Worm (Caenorhabditis elegans) whole organism, L1 larva: ENCODE data around the gene srh-2.

Experiments used
- C04F5.9 ChIP-seq: sonication (generic microtip); optimal IDR thresholded peaks from 2 replicates; lab custom pipeline; 2016; ENCODE audit warnings: missing genetic modification characterization, missing compliant biosample characterization
- C16A3.4 ChIP-seq: fragments of 150-350 bp; optimal IDR thresholded peaks from 2 replicates; lab custom pipeline; 2014; ENCODE audit warnings: missing biosample characterization, missing genetic modification characterization
- F16B12.6 ChIP-seq: fragments of 150-350 bp; optimal IDR thresholded peaks from 2 replicates; lab custom pipeline; 2014; ENCODE audit warnings: missing biosample characterization, missing genetic modification characterization
- alr-1 ChIP-seq: fragments of 200-800 bp; sonication (Bioruptor generic); optimal IDR thresholded peaks from 2 replicates; lab custom pipeline; 2018; ENCODE audit warnings: borderline replicate concordance, mild to moderate bottlenecking, missing genetic modification characterization, missing compliant biosample characterization
- ama-1 ChIP-seq: fragments of 150-350 bp; optimal IDR thresholded peaks from 2 replicates; lab custom pipeline; 2014
- blmp-1 ChIP-seq: fragments of 150-350 bp; optimal IDR thresholded peaks from 2 replicates; lab custom pipeline; 2014; ENCODE audit warnings: missing biosample characterization, missing genetic modification characterization
- ceh-82 ChIP-seq, 3 experiments: fragments of 150-350 bp in 1 of 3; sonication (generic microtip) in 2 of 3; optimal IDR thresholded peaks; 2 replicates each; lab custom pipeline; 2014 to 2017; ENCODE audit warnings: missing biosample characterization in 3 of 3, missing genetic modification characterization in 3 of 3
- ceh-88 ChIP-seq: fragments of 200-800 bp; sonication (Bioruptor generic); IDR thresholded peaks from 2 replicates; pipeline ENCODE4 v1.3.6; 2022; ENCODE audit warnings: missing genetic modification characterization, missing compliant biosample characterization
- dpl-1 ChIP-seq, 3 experiments: fragments of 150-350 bp in 2 of 3; sonication (generic microtip) in 1 of 3; optimal IDR thresholded peaks; 2 replicates each; lab custom pipeline; 2014 to 2017; ENCODE audit warnings: missing biosample characterization in 3 of 3, missing genetic modification characterization in 3 of 3, missing genetic modification reagents in 3 of 3
- efl-1 ChIP-seq, 4 experiments: fragments of 150-350 bp; optimal IDR thresholded peaks in 3 of 4; peaks in 1 of 4; 1 replicate in 1 of 4; 2 replicates in 3 of 4; lab custom pipeline; 2014; ENCODE audit warnings: missing biosample characterization in 2 of 4, missing genetic modification characterization in 2 of 4, missing genetic modification reagents in 2 of 4
- efl-3 ChIP-seq: fragments of 200-800 bp; sonication (Bioruptor generic); optimal IDR thresholded peaks from 2 replicates; lab custom pipeline; 2018; ENCODE audit warnings: mild to moderate bottlenecking, missing genetic modification characterization, missing compliant biosample characterization
- elt-2 ChIP-seq: sonication (generic microtip); optimal IDR thresholded peaks from 2 replicates; lab custom pipeline; 2016; ENCODE audit warnings: missing genetic modification characterization, mild to moderate bottlenecking, inconsistent platforms, missing compliant biosample characterization, missing genetic modification reagents
- elt-3 ChIP-seq, 6 experiments: fragments of 150-350 bp in 1 of 6; sonication (generic microtip); optimal IDR thresholded peaks; 2 replicates each; lab custom pipeline; 2017 to 2018; ENCODE audit warnings: missing biosample characterization in 6 of 6, missing genetic modification characterization in 6 of 6, inconsistent platforms in 1 of 6
- fkh-10 ChIP-seq: sonication (generic microtip); optimal IDR thresholded peaks from 2 replicates; lab custom pipeline; 2017; ENCODE audit warnings: missing biosample characterization, missing genetic modification reagents, missing genetic modification characterization
- grh-1 ChIP-seq: fragments of 200-800 bp; sonication (Bioruptor generic); IDR thresholded peaks from 2 replicates; pipeline ENCODE4 v1.3.6; 2022; ENCODE audit warnings: missing genetic modification reagents, missing genetic modification characterization, missing compliant biosample characterization
- hlh-4 ChIP-seq: sonication (generic microtip); optimal IDR thresholded peaks from 2 replicates; lab custom pipeline; 2016; ENCODE audit warnings: mild to moderate bottlenecking, missing genetic modification characterization, missing compliant biosample characterization
- irx-1 ChIP-seq: sonication (generic microtip); optimal IDR thresholded peaks from 2 replicates; lab custom pipeline; 2016; ENCODE audit warnings: missing genetic modification characterization, missing compliant biosample characterization
- lin-14 ChIP-seq: fragments of 200-800 bp; sonication (Bioruptor generic); optimal IDR thresholded peaks from 2 replicates; lab custom pipeline; 2018; ENCODE audit warnings: mild to moderate bottlenecking, missing genetic modification characterization, moderate library complexity, missing compliant biosample characterization
- lin-15B ChIP-seq: fragments of 150-350 bp; sonication (generic microtip); optimal IDR thresholded peaks from 3 replicates; lab custom pipeline; 2014; ENCODE audit warnings: missing biosample characterization, missing genetic modification characterization
- lin-35 ChIP-seq, 2 experiments: fragments of 150-350 bp; optimal IDR thresholded peaks; 2 replicates each; lab custom pipeline; 2014; ENCODE audit warnings: missing biosample characterization in 2 of 2, missing genetic modification characterization in 2 of 2, missing genetic modification reagents in 2 of 2
- lir-3 ChIP-seq: sonication (generic microtip); optimal IDR thresholded peaks from 2 replicates; lab custom pipeline; 2016; ENCODE audit warnings: mild to moderate bottlenecking, missing genetic modification characterization, moderate library complexity, missing compliant biosample characterization; ENCODE audit not compliant: poor library complexity
- lsy-2 ChIP-seq, 2 experiments: fragments of 150-350 bp; optimal IDR thresholded peaks; 2 replicates each; lab custom pipeline; 2014; ENCODE audit warnings: missing biosample characterization in 2 of 2, missing genetic modification characterization in 2 of 2
- mab-9 ChIP-seq: fragments of 200-800 bp; sonication (Bioruptor generic); IDR thresholded peaks from 2 replicates; pipeline ENCODE4 v1.3.6; 2022; ENCODE audit warnings: missing genetic modification reagents, missing genetic modification characterization, missing compliant biosample characterization
- mdl-1 ChIP-seq, 2 experiments: fragments of 150-350 bp; optimal IDR thresholded peaks; 2 replicates each; lab custom pipeline; 2014 to 2017; ENCODE audit warnings: missing biosample characterization in 2 of 2, missing genetic modification characterization in 2 of 2, inconsistent platforms in 1 of 2
- mef-2 ChIP-seq: fragments of 150-350 bp; optimal IDR thresholded peaks from 2 replicates; lab custom pipeline; 2014; ENCODE audit warnings: missing biosample characterization, missing genetic modification characterization
- mep-1 ChIP-seq: fragments of 150-350 bp; optimal IDR thresholded peaks from 2 replicates; lab custom pipeline; 2014; ENCODE audit warnings: missing biosample characterization, missing genetic modification characterization
- nhr-11 ChIP-seq: fragments of 150-350 bp; optimal IDR thresholded peaks from 2 replicates; lab custom pipeline; 2014; ENCODE audit warnings: missing biosample characterization, missing genetic modification characterization
- nhr-12 ChIP-seq: sonication (generic microtip); optimal IDR thresholded peaks from 2 replicates; lab custom pipeline; 2017; ENCODE audit warnings: missing biosample characterization, missing genetic modification characterization
- nhr-19 ChIP-seq: fragments of 200-800 bp; sonication (Bioruptor generic); conservative IDR thresholded peaks from 2 replicates; pipeline ENCODE4 v1.3.6; 2022; ENCODE audit warnings: missing genetic modification characterization, missing compliant biosample characterization
- nhr-20 ChIP-seq: sonication (generic microtip); optimal IDR thresholded peaks from 2 replicates; lab custom pipeline; 2016; ENCODE audit warnings: mild to moderate bottlenecking, missing genetic modification characterization, missing compliant biosample characterization
- nhr-28 ChIP-seq: fragments of 150-350 bp; optimal IDR thresholded peaks from 2 replicates; lab custom pipeline; 2014; ENCODE audit warnings: missing biosample characterization, missing genetic modification characterization
- nhr-47 ChIP-seq: sonication (generic microtip); optimal IDR thresholded peaks from 2 replicates; lab custom pipeline; 2016; ENCODE audit warnings: mild to moderate bottlenecking, missing genetic modification characterization, moderate library complexity, missing compliant biosample characterization
- nhr-71 ChIP-seq: sonication (generic microtip); optimal IDR thresholded peaks from 2 replicates; lab custom pipeline; 2016; ENCODE audit warnings: mild to moderate bottlenecking, missing genetic modification characterization, moderate library complexity, missing compliant biosample characterization
- nhr-77 ChIP-seq: fragments of 150-350 bp; optimal IDR thresholded peaks from 2 replicates; lab custom pipeline; 2014; ENCODE audit warnings: missing biosample characterization, missing genetic modification characterization
- nhr-85 ChIP-seq: sonication (generic microtip); peaks from one replicate; lab custom pipeline; 2016; ENCODE audit warnings: missing genetic modification characterization, inconsistent platforms, missing compliant biosample characterization
- nhr-90 ChIP-seq: sonication (generic microtip); optimal IDR thresholded peaks from 2 replicates; lab custom pipeline; 2016; ENCODE audit warnings: mild to moderate bottlenecking, missing genetic modification characterization, missing compliant biosample characterization; ENCODE audit not compliant: poor library complexity
- pag-3 ChIP-seq: sonication (generic microtip); optimal IDR thresholded peaks from 2 replicates; lab custom pipeline; 2017; ENCODE audit warnings: missing genetic modification characterization, mild to moderate bottlenecking, missing compliant biosample characterization, antibody characterized with exemption, borderline replicate concordance; ENCODE audit not compliant: insufficient read depth
- rnt-1 ChIP-seq: sonication (generic microtip); optimal IDR thresholded peaks from 2 replicates; lab custom pipeline; 2016; ENCODE audit warnings: mild to moderate bottlenecking, missing genetic modification characterization, moderate library complexity, missing compliant biosample characterization
- skn-1 ChIP-seq: fragments of 150-350 bp; optimal IDR thresholded peaks from 2 replicates; lab custom pipeline; 2014; ENCODE audit warnings: missing biosample characterization, missing genetic modification characterization
- snu-23 ChIP-seq: sonication (generic microtip); optimal IDR thresholded peaks from 2 replicates; lab custom pipeline; 2016; ENCODE audit warnings: missing genetic modification characterization, missing compliant biosample characterization
- sup-37 ChIP-seq: fragments of 200-800 bp; sonication (Bioruptor generic); optimal IDR thresholded peaks from 2 replicates; lab custom pipeline; 2018; ENCODE audit warnings: mild to moderate bottlenecking, missing genetic modification characterization, missing compliant biosample characterization
- swsn-7 ChIP-seq: sonication (generic microtip); optimal IDR thresholded peaks from 2 replicates; lab custom pipeline; 2016; ENCODE audit warnings: missing genetic modification characterization, missing compliant biosample characterization
- tbx-2 ChIP-seq: sonication (generic microtip); optimal IDR thresholded peaks from 2 replicates; lab custom pipeline; 2016; ENCODE audit warnings: missing genetic modification characterization, missing compliant biosample characterization
- tlp-1 ChIP-seq: fragments of 150-350 bp; optimal IDR thresholded peaks from 2 replicates; lab custom pipeline; 2014; ENCODE audit warnings: missing biosample characterization, missing genetic modification characterization
- unc-130 ChIP-seq: fragments of 150-350 bp; optimal IDR thresholded peaks from 2 replicates; lab custom pipeline; 2017; ENCODE audit warnings: missing biosample characterization, missing genetic modification characterization, inconsistent platforms
- unc-62 ChIP-seq: fragments of 150-350 bp; optimal IDR thresholded peaks from 2 replicates; lab custom pipeline; 2014; ENCODE audit warnings: missing biosample characterization, missing genetic modification reagents, missing genetic modification characterization
- xbp-1 ChIP-seq: sonication (generic microtip); optimal IDR thresholded peaks from 2 replicates; lab custom pipeline; 2016; ENCODE audit warnings: missing genetic modification characterization, missing compliant biosample characterization
- zag-1 ChIP-seq: fragments of 150-350 bp; optimal IDR thresholded peaks from 2 replicates; lab custom pipeline; 2014; ENCODE audit warnings: missing biosample characterization, missing genetic modification characterization
- ztf-11 ChIP-seq, 2 experiments: sonication (generic microtip); optimal IDR thresholded peaks; 2 replicates each; lab custom pipeline; 2016 to 2017; ENCODE audit warnings: missing genetic modification characterization in 2 of 2, missing biosample characterization in 1 of 2, missing compliant biosample characterization in 1 of 2
- ztf-4 ChIP-seq: fragments of 150-350 bp; optimal IDR thresholded peaks from 2 replicates; lab custom pipeline; 2014; ENCODE audit warnings: missing biosample characterization, missing genetic modification characterization

The srh-2 gene

ce11 chrV:728822-729493, 857 bp downstream of the srh-2 start:
- TF ChIP-seq efl-1 (optimal IDR thresholded peaks at IDR 0.05; lab: Kevin White, UChicago) (peak in 1 of 2 experiments; percentile 14), efl-1 (GFP tag; optimal IDR thresholded peaks at IDR 0.05 in 1 of 2; lab: Kevin White, UChicago) (no peak), xbp-1 (tag; lab: Kevin White, UChicago) (peak; percentile 44), lin-15B (tag; lab: Kevin White, UChicago) (no peak), swsn-7 (tag; lab: Kevin White, UChicago) (peak; percentile 39), zag-1 (tag; lab: Kevin White, UChicago) (no peak), rnt-1 (tag; lab: Kevin White, UChicago) (peak; percentile 80), nhr-28 (tag; lab: Kevin White, UChicago) (no peak), nhr-77 (tag; lab: Kevin White, UChicago) (no peak), lir-3 (tag; lab: Kevin White, UChicago) (peak; percentile 81), nhr-90 (peak; percentile 62), ceh-82 (tag; optimal IDR thresholded peaks at IDR 0.05; lab: Kevin White, UChicago) (no peak), F16B12.6 (no peak), ceh-88 (peak; percentile 40; the same call in 1 of the 2 replicates), efl-3 (no peak), sup-37 (peak; percentile 40), lin-14 (peak; percentile 91), tbx-2 (tag; lab: Kevin White, UChicago) (peak; percentile 71), grh-1 (GFP tag; lab: Robert Waterston, UW) (peak; percentile 30; the same call in 1 of the 2 replicates), pag-3 (tag; lab: Kevin White, UChicago) (no peak), nhr-19 (peak; percentile 93), snu-23 (peak; percentile 82), C04F5.9 (tag; lab: Kevin White, UChicago) (peak; percentile 44), nhr-71 (tag; lab: Kevin White, UChicago) (peak; percentile 96), ama-1 (peak; percentile 79), hlh-4 (tag; lab: Kevin White, UChicago) (no peak), unc-130 (tag; lab: Kevin White, UChicago) (peak; percentile 68), nhr-47 (tag; lab: Kevin White, UChicago) (peak; percentile 57), elt-3 (tag; optimal IDR thresholded peaks at IDR 0.05; lab: Kevin White, UChicago) (peak in 2 of 6 experiments; percentile 13 to 83), nhr-11 (tag; lab: Kevin White, UChicago) (no peak), nhr-85 (peak; percentile 75), elt-2 (tag; lab: Kevin White, UChicago) (peak; percentile 7), mep-1 (tag; lab: Kevin White, UChicago) (peak; percentile 47), unc-62 (GFP tag; lab: Kevin White, UChicago) (no peak), ztf-4 (tag; lab: Kevin White, UChicago) (peak; percentile 76), dpl-1 (GFP tag; optimal IDR thresholded peaks at IDR 0.05; lab: Kevin White, UChicago) (peak in 2 of 3 experiments; percentile 8 to 34), C16A3.4 (tag; lab: Kevin White, UChicago) (peak; percentile 57), ztf-11 (tag; optimal IDR thresholded peaks at IDR 0.05; lab: Kevin White, UChicago) (no peak), skn-1 (no peak), irx-1 (peak; percentile 28), nhr-12 (tag; lab: Kevin White, UChicago) (no peak), alr-1 (no peak), fkh-10 (no peak), mef-2 (tag; lab: Kevin White, UChicago) (no peak), mab-9 (GFP tag; lab: Robert Waterston, UW) (no peak), lsy-2 (tag; optimal IDR thresholded peaks at IDR 0.05; lab: Kevin White, UChicago) (peak; percentile 38 to 62), blmp-1 (tag; lab: Kevin White, UChicago) (peak; percentile 54), mdl-1 (tag; optimal IDR thresholded peaks at IDR 0.05; lab: Kevin White, UChicago) (peak in 1 of 2 experiments; percentile 86), lin-35 (GFP tag; optimal IDR thresholded peaks at IDR 0.05; lab: Kevin White, UChicago) (peak in 1 of 2 experiments; percentile 76), nhr-20 (tag; lab: Kevin White, UChicago) (peak; percentile 84), tlp-1 (tag; lab: Kevin White, UChicago) (no peak)
